Fruit fly (Drosophila melanogaster) whole organism, wandering third instar larva: ENCODE data around the gene CG33093.
A peak's percentile ranks its signal among the peaks of the same experiment; 100 is the strongest.

ENCODE experiments used
- Abd-B ChIP-seq: fragments of >200 bp; optimal IDR thresholded peaks from 2 replicates; lab custom pipeline; 2017; ENCODE audit warnings: missing biosample characterization, missing genetic modification characterization
- CG32264 ChIP-seq: fragments of 200-800 bp; sonication (Bioruptor generic); optimal IDR thresholded peaks from 2 replicates; lab custom pipeline; 2016; ENCODE audit warnings: missing biosample characterization, missing genetic modification characterization
- CG9705 ChIP-seq: fragments of 200-800 bp; sonication (Bioruptor generic); optimal IDR thresholded peaks from 2 replicates; lab custom pipeline; 2018; ENCODE audit warnings: missing biosample characterization, mild to moderate bottlenecking, missing genetic modification characterization
- CrebA ChIP-seq: fragments of 200-800 bp; sonication (Bioruptor generic); optimal IDR thresholded peaks from 2 replicates; lab custom pipeline; 2016; ENCODE audit warnings: missing biosample characterization, mild to moderate bottlenecking, missing genetic modification characterization, borderline replicate concordance
- Dfd ChIP-seq: fragments of >200 bp; optimal IDR thresholded peaks from 2 replicates; lab custom pipeline; 2017; ENCODE audit warnings: missing biosample characterization, missing genetic modification characterization
- Dif ChIP-seq: fragments of 200-275, 200-300 bp; sonication (Bioruptor generic); optimal IDR thresholded peaks from 2 replicates; lab custom pipeline; 2018; ENCODE audit warnings: missing biosample characterization, missing genetic modification characterization; ENCODE audit not compliant: partially characterized antibody
- GATAd ChIP-seq: sonication (Bioruptor generic); optimal IDR thresholded peaks from 2 replicates; lab custom pipeline; 2016; ENCODE audit warnings: missing biosample characterization, missing genetic modification characterization
- HLH106 ChIP-seq: fragments of 200-800 bp; optimal IDR thresholded peaks from 3 replicates; lab custom pipeline; 2019; ENCODE audit warnings: missing biosample characterization, mild to moderate bottlenecking, missing genetic modification characterization, moderate library complexity
- Hnf4 ChIP-seq: fragments of 200-800 bp; sonication (Bioruptor generic); optimal IDR thresholded peaks from 2 replicates; lab custom pipeline; 2016; ENCODE audit warnings: missing biosample characterization, mild to moderate bottlenecking, missing genetic modification characterization
- Hr78 ChIP-seq: fragments of >200 bp; optimal IDR thresholded peaks from 2 replicates; lab custom pipeline; 2017; ENCODE audit warnings: missing biosample characterization, missing genetic modification characterization
- Hr83 ChIP-seq: fragments of 200-300 bp; sonication (Bioruptor generic); optimal IDR thresholded peaks from 2 replicates; lab custom pipeline; 2016; ENCODE audit warnings: missing biosample characterization, mild to moderate bottlenecking, missing genetic modification characterization, moderate library complexity; ENCODE audit not compliant: poor library complexity, severe bottlenecking
- Jra ChIP-seq: sonication (Bioruptor generic); optimal IDR thresholded peaks from 2 replicates; lab custom pipeline; 2016; ENCODE audit warnings: missing biosample characterization, missing genetic modification characterization
- Mio ChIP-seq: sonication (Bioruptor generic); optimal IDR thresholded peaks from 2 replicates; lab custom pipeline; 2016; ENCODE audit warnings: missing biosample characterization, missing genetic modification characterization
- Myc ChIP-seq: fragments of >200 bp; optimal IDR thresholded peaks from 2 replicates; lab custom pipeline; 2017
- N ChIP-seq: fragments of >200 bp; optimal IDR thresholded peaks from 2 replicates; lab custom pipeline; 2018; ENCODE audit warnings: missing biosample characterization, missing external identifiers, missing genetic modification characterization
- OdsH ChIP-seq: fragments of 200-800 bp; sonication (Bioruptor generic); optimal IDR thresholded peaks from 2 replicates; lab custom pipeline; 2016; ENCODE audit warnings: missing biosample characterization, mild to moderate bottlenecking, missing genetic modification characterization
- Rel ChIP-seq, 2 experiments: fragments of 200-800 bp; sonication (Bioruptor generic) in 1 of 2; optimal IDR thresholded peaks; 2 replicates in 1 of 2; 3 replicates in 1 of 2; lab custom pipeline; 2016 to 2019; ENCODE audit warnings: mild to moderate bottlenecking in 2 of 2, missing biosample characterization in 2 of 2, missing genetic modification characterization in 2 of 2, moderate library complexity in 1 of 2
- Sp1 ChIP-seq: fragments of 200-800 bp; sonication (Bioruptor generic); optimal IDR thresholded peaks from 3 replicates; lab custom pipeline; 2019; ENCODE audit warnings: missing biosample characterization, mild to moderate bottlenecking, missing genetic modification characterization, moderate library complexity
- Vsx2 ChIP-seq: fragments of 200-300, 225-300 bp; sonication (Bioruptor generic); optimal IDR thresholded peaks from 2 replicates; lab custom pipeline; 2018; ENCODE audit warnings: missing biosample characterization, missing genetic modification characterization; ENCODE audit not compliant: partially characterized antibody
- br ChIP-seq: fragments of 200-800 bp; sonication (Bioruptor generic); optimal IDR thresholded peaks from 2 replicates; lab custom pipeline; 2016; ENCODE audit warnings: missing biosample characterization, missing genetic modification characterization
- brk ChIP-seq: fragments of 200-800 bp; sonication (Bioruptor generic); optimal IDR thresholded peaks from 2 replicates; lab custom pipeline; 2016; ENCODE audit warnings: missing biosample characterization, mild to moderate bottlenecking, missing genetic modification characterization
- dsf ChIP-seq: sonication (Bioruptor generic); optimal IDR thresholded peaks from 2 replicates; lab custom pipeline; 2016; ENCODE audit warnings: missing biosample characterization, missing genetic modification characterization, borderline replicate concordance
- ey ChIP-seq: fragments of 200-800 bp; sonication (Bioruptor generic); optimal IDR thresholded peaks from 2 replicates; lab custom pipeline; 2016; ENCODE audit warnings: missing biosample characterization, missing genetic modification characterization
- foxo ChIP-seq, 2 experiments: fragments of 200-800 bp; sonication (Bioruptor generic); optimal IDR thresholded peaks; 2 replicates in 1 of 2; 3 replicates in 1 of 2; lab custom pipeline; 2016 to 2017; ENCODE audit warnings: missing biosample characterization in 2 of 2, missing genetic modification characterization in 2 of 2
- h ChIP-seq: fragments of 200-800 bp; sonication (Bioruptor generic); optimal IDR thresholded peaks from 3 replicates; lab custom pipeline; 2016; ENCODE audit warnings: missing biosample characterization, mild to moderate bottlenecking, missing genetic modification characterization
- jim ChIP-seq: fragments of 175-275, 200-325 bp; sonication (Bioruptor generic); optimal IDR thresholded peaks from 2 replicates; lab custom pipeline; 2016; ENCODE audit warnings: missing biosample characterization, mild to moderate bottlenecking, missing genetic modification characterization
- lola ChIP-seq: fragments of >200 bp; optimal IDR thresholded peaks from 2 replicates; lab custom pipeline; 2017; ENCODE audit warnings: missing biosample characterization, missing genetic modification characterization
- pan ChIP-seq: fragments of >200 bp; optimal IDR thresholded peaks from 2 replicates; lab custom pipeline; 2017
- psq ChIP-seq: fragments of 200-800 bp; sonication (Bioruptor generic); optimal IDR thresholded peaks from 3 replicates; lab custom pipeline; 2017; ENCODE audit warnings: missing biosample characterization, mild to moderate bottlenecking, missing genetic modification characterization, moderate library complexity
- rgr ChIP-seq: fragments of 200-800 bp; sonication (Bioruptor generic); optimal IDR thresholded peaks from 3 replicates; lab custom pipeline; 2016; ENCODE audit warnings: missing biosample characterization, mild to moderate bottlenecking, missing genetic modification characterization
- sage ChIP-seq: fragments of 200-800 bp; sonication (Bioruptor generic); optimal IDR thresholded peaks from 2 replicates; lab custom pipeline; 2016; ENCODE audit warnings: missing biosample characterization, mild to moderate bottlenecking, missing genetic modification characterization
- tai ChIP-seq: sonication (Bioruptor generic); optimal IDR thresholded peaks from 2 replicates; lab custom pipeline; 2016; ENCODE audit warnings: missing biosample characterization, missing genetic modification characterization
- usp ChIP-seq: fragments of >200 bp; optimal IDR thresholded peaks from 2 replicates; lab custom pipeline; 2017; ENCODE audit warnings: missing biosample characterization, missing genetic modification characterization
- woc ChIP-seq: sonication (Bioruptor generic); optimal IDR thresholded peaks from 2 replicates; lab custom pipeline; 2016; ENCODE audit warnings: missing biosample characterization, mild to moderate bottlenecking, missing genetic modification characterization

Gene CG33093

dm6 chr3R:22491088-22491879 is 40.4 kb downstream of the CG33093 start, which contains the start of the genes CCT1 and tHMG1:
Gene CCT1 (minus strand): TSS chr3R:22491439.
Gene tHMG1 (plus strand): TSS chr3R:22491829.
- TF ChIP-seq dsf (GFP tag; lab: Kevin White, UChicago) (no peak), Jra (GFP tag; lab: Kevin White, UChicago) (peak; percentile 73), CG9705 (no peak), psq (GFP tag; lab: Kevin White, UChicago) (no peak), Rel (GFP tag; optimal IDR thresholded peaks at IDR 0.05; lab: Kevin White, UChicago) (no peak), Rel (tag; optimal IDR thresholded peaks at IDR 0.05; lab: Kevin White, UChicago) (no peak), Mio (no peak), sage (GFP tag; lab: Kevin White, UChicago) (peak; percentile 8), Hr83 (peak; percentile 40), usp (GFP tag; lab: Kevin White, UChicago) (no peak), N (GFP tag; lab: Kevin White, UChicago) (no peak), Abd-B (no peak), CrebA (no peak), h (GFP tag; lab: Kevin White, UChicago) (peak; percentile 32), pan (no peak), GATAd (GFP tag; lab: Kevin White, UChicago) (no peak), HLH106 (tag; lab: Kevin White, UChicago) (peak; percentile 3)

- TF ChIP-seq Abd-B = no peak
- no peak for TF ChIP-seq sage (GFP tag; lab: Kevin White, UChicago)
- no peak for TF ChIP-seq jim
- no peak for TF ChIP-seq woc
- no peak for TF ChIP-seq Dfd (GFP tag; lab: Kevin White, UChicago)
- TF ChIP-seq dsf (GFP tag; lab: Kevin White, UChicago) = no peak
- no peak for TF ChIP-seq Hr83
- no peak for TF ChIP-seq Vsx2 (GFP tag; lab: Kevin White, UChicago)
- TF ChIP-seq foxo (GFP tag; optimal IDR thresholded peaks at IDR 0.05; lab: Kevin White, UChicago) = no peak
- no peak for TF ChIP-seq rgr
- no peak for TF ChIP-seq Hr78 (GFP tag; lab: Kevin White, UChicago)
- no peak for TF ChIP-seq lola (GFP tag; lab: Kevin White, UChicago)
- TF ChIP-seq CG32264 (GFP tag; lab: Kevin White, UChicago) = no peak
- TF ChIP-seq h (GFP tag; lab: Kevin White, UChicago) = no peak
- TF ChIP-seq N (GFP tag; lab: Kevin White, UChicago) = no peak
- TF ChIP-seq, all 38 proteins: peak for 0
Measured at dm6 chr3R:22488855-22489254, 42.9 kb downstream of the CG33093 start, which contains the start of gene CG5376. Gene CG5376 (minus strand): TSS chr3R:22488955.

dm6 chr3R:22487037-22487492 is 44.7 kb downstream of the CG33093 start, which contains the start of gene Pfdn5:
Gene Pfdn5 (plus strand): TSS chr3R:22487039.
- TF ChIP-seq Rel (GFP tag; optimal IDR thresholded peaks at IDR 0.05; lab: Kevin White, UChicago) (no peak), Rel (tag; optimal IDR thresholded peaks at IDR 0.05; lab: Kevin White, UChicago) (peak; percentile 59), Jra (GFP tag; lab: Kevin White, UChicago) (peak; percentile 73), brk (no peak), Dif (GFP tag; lab: Kevin White, UChicago) (peak; percentile 7)

dm6 chr3R:22483537-22483936 is 48.2 kb downstream of the CG33093 start:
- TF ChIP-seq OdsH (GFP tag; lab: Kevin White, UChicago) = no peak
- TF ChIP-seq sage (GFP tag; lab: Kevin White, UChicago) = no peak
- no peak for TF ChIP-seq N (GFP tag; lab: Kevin White, UChicago)
- no peak for TF ChIP-seq lola (GFP tag; lab: Kevin White, UChicago)
- TF ChIP-seq br (GFP tag; lab: Kevin White, UChicago) = no peak
- TF ChIP-seq Dfd (GFP tag; lab: Kevin White, UChicago) = no peak
- TF ChIP-seq tai = no peak
- TF ChIP-seq Hnf4 (GFP tag; lab: Kevin White, UChicago) = no peak
- TF ChIP-seq Vsx2 (GFP tag; lab: Kevin White, UChicago) = no peak
- no peak for TF ChIP-seq dsf (GFP tag; lab: Kevin White, UChicago)
- TF ChIP-seq CG32264 (GFP tag; lab: Kevin White, UChicago) = no peak
- no peak for TF ChIP-seq ey (GFP tag; lab: Kevin White, UChicago)
- TF ChIP-seq psq (GFP tag; lab: Kevin White, UChicago) = no peak
- TF ChIP-seq usp (GFP tag; lab: Kevin White, UChicago) = no peak
- TF ChIP-seq Sp1 (GFP tag; lab: Kevin White, UChicago) = no peak
- TF ChIP-seq HLH106 (tag; lab: Kevin White, UChicago) = no peak
- TF ChIP-seq GATAd (GFP tag; lab: Kevin White, UChicago) = no peak
- no peak for TF ChIP-seq Myc (lab: Kevin White, UChicago)
- TF ChIP-seq, all 38 proteins: peak for 0
